Worm (Caenorhabditis elegans) whole organism, early embryonic: ENCODE results near the gene K02E11.7.

Source experiments
- aly-1 ChIP-seq: sonication (generic microtip); optimal IDR thresholded peaks from 2 replicates; lab custom pipeline; 2016; ENCODE audit warnings: missing genetic modification characterization, missing compliant biosample characterization
- ama-1 ChIP-seq: fragments of 150-350 bp; optimal IDR thresholded peaks from 2 replicates; lab custom pipeline; 2014
- ceh-13 ChIP-seq: fragments of 200-800 bp; sonication (Bioruptor generic); optimal IDR thresholded peaks from 2 replicates; lab custom pipeline; 2018; ENCODE audit warnings: mild to moderate bottlenecking, missing genetic modification characterization, missing compliant biosample characterization
- ceh-36 ChIP-seq: sonication (generic microtip); optimal IDR thresholded peaks from 2 replicates; lab custom pipeline; 2016; ENCODE audit warnings: missing genetic modification characterization, inconsistent platforms, missing compliant biosample characterization
- ets-7 ChIP-seq: sonication (generic microtip); optimal IDR thresholded peaks from 2 replicates; lab custom pipeline; 2016; ENCODE audit warnings: missing genotype, missing genetic modification characterization, missing compliant biosample characterization
- flt-1 ChIP-seq: fragments of 200-800 bp; sonication (Bioruptor generic); IDR thresholded peaks from 2 replicates; pipeline ENCODE4 v1.3.6; 2022; ENCODE audit warnings: missing genetic modification characterization, missing compliant biosample characterization
- hmbx-1 ChIP-seq: sonication (generic microtip); optimal IDR thresholded peaks from 2 replicates; lab custom pipeline; 2016; ENCODE audit warnings: mild to moderate bottlenecking, missing genetic modification characterization, missing compliant biosample characterization
- hmg-4 ChIP-seq: fragments of 200-800 bp; sonication (Bioruptor generic); optimal IDR thresholded peaks from 2 replicates; lab custom pipeline; 2018; ENCODE audit warnings: mild to moderate bottlenecking, missing genetic modification characterization, missing compliant biosample characterization
- hnd-1 ChIP-seq: sonication (generic microtip); optimal IDR thresholded peaks from 2 replicates; lab custom pipeline; 2016; ENCODE audit warnings: missing genetic modification characterization, missing compliant biosample characterization
- scrt-1 ChIP-seq: fragments of 200-800 bp; sonication (Bioruptor generic); IDR thresholded peaks from 2 replicates; pipeline ENCODE4 v1.3.6; 2022; ENCODE audit warnings: missing genetic modification characterization, missing compliant biosample characterization
- sea-1 ChIP-seq: fragments of 200-800 bp; sonication (Bioruptor generic); conservative IDR thresholded peaks from 2 replicates; pipeline ENCODE4 v1.3.6; 2022; ENCODE audit warnings: missing genetic modification characterization, missing compliant biosample characterization
- tra-4 ChIP-seq: sonication (generic microtip); optimal IDR thresholded peaks from 2 replicates; lab custom pipeline; 2017; ENCODE audit warnings: missing genetic modification characterization, missing compliant biosample characterization

ce11 chrV:14301076-14301475, 47.0 kb upstream of the K02E11.7 start, which contains the start of gene F14D7.6:
- TF ChIP-seq ama-1 (lab: Kevin White, UChicago) (no peak), ets-7 (tag; lab: Kevin White, UChicago) (no peak), hmbx-1 (no peak), hmg-4 (GFP tag; lab: Kevin White, UChicago) (no peak), ceh-36 (no peak), sea-1 (GFP tag; lab: Robert Waterston, UW) (no peak), tra-4 (tag; lab: Kevin White, UChicago) (no peak), ceh-13 (GFP tag; lab: Kevin White, UChicago) (no peak), scrt-1 (GFP tag; lab: Robert Waterston, UW) (no peak), flt-1 (no peak), hnd-1 (no peak), aly-1 (no peak)
